Worm (Caenorhabditis elegans) whole organism, L4 larva: ENCODE results near the gene C01G12.9.

Experiments
- F49E8.2 ChIP-seq: sonication (generic microtip); optimal IDR thresholded peaks from 2 replicates; lab custom pipeline; 2016; ENCODE audit warnings: missing compliant biosample characterization, mild to moderate bottlenecking, missing genetic modification characterization, borderline replicate concordance
- R02D3.7 ChIP-seq: fragments of 150-350 bp; sonication (generic microtip); optimal IDR thresholded peaks from 3 replicates; lab custom pipeline; 2014; ENCODE audit warnings: missing biosample characterization, missing genetic modification characterization
- T20F7.1 ChIP-seq: fragments of 200-800 bp; sonication (Bioruptor generic); optimal IDR thresholded peaks from 2 replicates; lab custom pipeline; 2018; ENCODE audit warnings: mild to moderate bottlenecking, missing genetic modification characterization, missing compliant biosample characterization
- T26A8.4 ChIP-seq: fragments of 200-800 bp; sonication (Bioruptor generic); IDR thresholded peaks from 2 replicates; pipeline ENCODE4 v1.3.6; 2022; ENCODE audit warnings: missing genetic modification characterization, missing compliant biosample characterization
- Y105C5A.15 ChIP-seq: fragments of 200-800 bp; sonication (Bioruptor generic); IDR thresholded peaks from 2 replicates; pipeline ENCODE4 v1.3.6; 2022; ENCODE audit warnings: missing genetic modification characterization, missing compliant biosample characterization
- Y75B8A.6 ChIP-seq: fragments of 200-800 bp; sonication (Bioruptor generic); IDR thresholded peaks from 2 replicates; pipeline ENCODE4 v1.3.6; 2022; ENCODE audit warnings: missing genetic modification reagents, missing genetic modification characterization, missing compliant biosample characterization
- ZK546.5 ChIP-seq, 2 experiments: sonication (generic microtip); optimal IDR thresholded peaks; 2 replicates each; lab custom pipeline; 2017; ENCODE audit warnings: missing biosample characterization in 2 of 2, missing genetic modification characterization in 2 of 2
- aha-1 ChIP-seq: fragments of 150-350 bp; peaks from one replicate; lab custom pipeline; 2014; ENCODE audit warnings: missing biosample characterization, missing genetic modification characterization
- aly-2 ChIP-seq: sonication (generic microtip); optimal IDR thresholded peaks from 2 replicates; lab custom pipeline; 2018; ENCODE audit warnings: missing biosample characterization, missing genetic modification characterization
- ama-1 ChIP-seq: fragments of 150-350 bp; optimal IDR thresholded peaks from 2 replicates; lab custom pipeline; 2014; ENCODE audit warnings: inconsistent platforms, mixed read lengths
- arid-1 ChIP-seq: fragments of 200-800 bp; sonication (Bioruptor generic); conservative IDR thresholded peaks from 2 replicates; pipeline ENCODE4 v1.3.6; 2022; ENCODE audit warnings: missing genetic modification reagents, missing genetic modification characterization, missing compliant biosample characterization
- ceh-28 ChIP-seq: fragments of 150-350 bp; optimal IDR thresholded peaks from 2 replicates; lab custom pipeline; 2014; ENCODE audit warnings: missing biosample characterization, missing genetic modification reagents, missing genetic modification characterization
- ceh-82 ChIP-seq: sonication (generic microtip); optimal IDR thresholded peaks from 2 replicates; lab custom pipeline; 2017; ENCODE audit warnings: missing biosample characterization, missing genetic modification characterization
- ctbp-1 ChIP-seq: fragments of 200-800 bp; sonication (Bioruptor generic); IDR thresholded peaks from 2 replicates; pipeline ENCODE4 v1.3.6; 2022; ENCODE audit warnings: missing genetic modification reagents, missing genetic modification characterization, missing compliant biosample characterization
- daf-16 ChIP-seq, 3 experiments: sonication (generic microtip); optimal IDR thresholded peaks; 2 replicates each; lab custom pipeline; 2016 to 2017; ENCODE audit warnings: missing genetic modification characterization in 3 of 3, missing genetic modification reagents in 3 of 3, mild to moderate bottlenecking in 2 of 3, missing compliant biosample characterization in 2 of 3, missing biosample characterization in 1 of 3, moderate library complexity in 1 of 3
- dmd-6 ChIP-seq: fragments of 200-800 bp; sonication (Bioruptor generic); IDR thresholded peaks from 2 replicates; pipeline ENCODE4 v1.3.6; 2022; ENCODE audit warnings: missing genetic modification reagents, missing genetic modification characterization, missing compliant biosample characterization
- dmd-9 ChIP-seq: fragments of 200-800 bp; sonication (Bioruptor generic); IDR thresholded peaks from 2 replicates; pipeline ENCODE4 v1.3.6; 2022; ENCODE audit warnings: missing genetic modification reagents, missing genetic modification characterization, missing compliant biosample characterization
- hlh-11 ChIP-seq: fragments of 200-800 bp; sonication (Bioruptor generic); optimal IDR thresholded peaks from 2 replicates; lab custom pipeline; 2018; ENCODE audit warnings: mild to moderate bottlenecking, missing genetic modification characterization, missing compliant biosample characterization
- hlh-30 ChIP-seq: sonication (generic microtip); optimal IDR thresholded peaks from 2 replicates; lab custom pipeline; 2017; ENCODE audit warnings: antibody characterized with exemption, mild to moderate bottlenecking, missing genetic modification characterization, missing compliant biosample characterization; ENCODE audit not compliant: insufficient read depth
- hmg-1.1 ChIP-seq: fragments of 200-800 bp; sonication (Bioruptor generic); IDR thresholded peaks from 2 replicates; pipeline ENCODE4 v1.3.6; 2022; ENCODE audit warnings: missing genetic modification reagents, missing genetic modification characterization, missing compliant biosample characterization
- lir-3 ChIP-seq: sonication (generic microtip); optimal IDR thresholded peaks from 2 replicates; lab custom pipeline; 2016; ENCODE audit warnings: mild to moderate bottlenecking, missing genetic modification characterization, missing compliant biosample characterization
- lsy-2 ChIP-seq, 2 experiments: fragments of 150-350 bp in 1 of 2; sonication (generic microtip) in 1 of 2; optimal IDR thresholded peaks; 2 replicates each; lab custom pipeline; 2014 to 2017; ENCODE audit warnings: missing biosample characterization in 2 of 2, missing genetic modification characterization in 2 of 2
- madf-9 ChIP-seq: fragments of 200-800 bp; sonication (Bioruptor generic); conservative IDR thresholded peaks from 2 replicates; pipeline ENCODE4 v1.3.6; 2022; ENCODE audit warnings: missing genetic modification reagents, missing genetic modification characterization, missing compliant biosample characterization
- mdl-1 ChIP-seq, 2 experiments: fragments of 150-350 bp in 1 of 2; sonication (generic microtip) in 1 of 2; optimal IDR thresholded peaks; 2 replicates each; lab custom pipeline; 2014 to 2017; ENCODE audit warnings: missing biosample characterization in 2 of 2, missing genetic modification characterization in 2 of 2
- mdt-29 ChIP-seq: fragments of 200-800 bp; sonication (Bioruptor generic); IDR thresholded peaks from 2 replicates; pipeline ENCODE4 v1.3.6; 2022; ENCODE audit warnings: missing genetic modification reagents, missing genetic modification characterization, missing compliant biosample characterization
- mep-1 ChIP-seq: fragments of 150-350 bp; sonication (generic microtip); optimal IDR thresholded peaks from 3 replicates; lab custom pipeline; 2014; ENCODE audit warnings: missing biosample characterization, missing genetic modification characterization
- nhr-10 ChIP-seq: fragments of 150-350 bp; optimal IDR thresholded peaks from 2 replicates; lab custom pipeline; 2014; ENCODE audit warnings: missing biosample characterization, missing genetic modification characterization
- nhr-111 ChIP-seq: fragments of 200-800 bp; sonication (Bioruptor generic); optimal IDR thresholded peaks from 2 replicates; lab custom pipeline; 2018; ENCODE audit warnings: mild to moderate bottlenecking, missing genetic modification characterization, missing compliant biosample characterization
- nhr-237 ChIP-seq: sonication (generic microtip); optimal IDR thresholded peaks from 2 replicates; lab custom pipeline; 2017; ENCODE audit warnings: missing biosample characterization, missing genetic modification characterization
- nhr-25 ChIP-seq: sonication (generic microtip); optimal IDR thresholded peaks from 2 replicates; lab custom pipeline; 2017; ENCODE audit warnings: missing genetic modification characterization, mild to moderate bottlenecking, missing compliant biosample characterization, antibody characterized with exemption, moderate library complexity, borderline replicate concordance; ENCODE audit not compliant: insufficient read depth
- nhr-41 ChIP-seq: fragments of 200-800 bp; sonication (Bioruptor generic); IDR thresholded peaks from 2 replicates; pipeline ENCODE4 v1.3.6; 2022; ENCODE audit warnings: missing genetic modification reagents, missing genetic modification characterization, missing compliant biosample characterization
- nhr-6 ChIP-seq: fragments of 150-350 bp; optimal IDR thresholded peaks from 2 replicates; lab custom pipeline; 2014; ENCODE audit warnings: missing biosample characterization, missing genetic modification characterization
- nhr-76 ChIP-seq: fragments of 150-350 bp; optimal IDR thresholded peaks from 2 replicates; lab custom pipeline; 2014; ENCODE audit warnings: missing biosample characterization, missing genetic modification characterization
- php-3 ChIP-seq: fragments of 200-800 bp; sonication (Bioruptor generic); IDR thresholded peaks from 2 replicates; pipeline ENCODE4 v1.3.6; 2022; ENCODE audit warnings: missing genetic modification reagents, missing genetic modification characterization, missing compliant biosample characterization
- pqm-1 ChIP-seq: sonication (generic microtip); optimal IDR thresholded peaks from 2 replicates; lab custom pipeline; 2017; ENCODE audit warnings: missing biosample characterization, missing genetic modification characterization
- sdz-12 ChIP-seq: fragments of 200-800 bp; sonication (Bioruptor generic); optimal IDR thresholded peaks from 2 replicates; lab custom pipeline; 2018; ENCODE audit warnings: mild to moderate bottlenecking, missing genetic modification characterization, missing compliant biosample characterization
- spr-3 ChIP-seq: fragments of 200-800 bp; sonication (Bioruptor generic); optimal IDR thresholded peaks from 2 replicates; lab custom pipeline; 2018; ENCODE audit warnings: mild to moderate bottlenecking, missing genetic modification characterization, missing compliant biosample characterization
- unc-39 ChIP-seq: sonication (generic microtip); optimal IDR thresholded peaks from 2 replicates; lab custom pipeline; 2017; ENCODE audit warnings: missing biosample characterization, missing genetic modification characterization
- unc-62 ChIP-seq, 3 experiments: fragments of 150-350 bp in 1 of 3; sonication (generic microtip); optimal IDR thresholded peaks in 2 of 3; peaks in 1 of 3; 1 replicate in 1 of 3; 2 replicates in 2 of 3; lab custom pipeline; 2014 to 2017; ENCODE audit warnings: missing biosample characterization in 3 of 3, missing genetic modification characterization in 3 of 3, missing genetic modification reagents in 3 of 3, missing genotype in 1 of 3
- zag-1 ChIP-seq: fragments of 150-350 bp; optimal IDR thresholded peaks from 2 replicates; lab custom pipeline; 2014; ENCODE audit warnings: missing biosample characterization, missing genetic modification characterization
- zfp-2 ChIP-seq: sonication (generic microtip); optimal IDR thresholded peaks from 2 replicates; lab custom pipeline; 2016; ENCODE audit warnings: mild to moderate bottlenecking, missing genetic modification characterization, missing compliant biosample characterization
- zfp-3 ChIP-seq: fragments of 200-800 bp; sonication (Bioruptor generic); conservative IDR thresholded peaks from 2 replicates; pipeline ENCODE4 v1.3.6; 2022; ENCODE audit warnings: missing genetic modification reagents, missing genetic modification characterization, missing compliant biosample characterization
- zip-2 ChIP-seq: fragments of 150-350 bp; optimal IDR thresholded peaks from 2 replicates; lab custom pipeline; 2014; ENCODE audit warnings: missing biosample characterization, missing genetic modification characterization

Gene C01G12.9

ce11 chrII:14599933-14600630 is 21.3 kb downstream of the C01G12.9 start (continued):
- TF ChIP-seq hlh-11 (tag; lab: Kevin White, UChicago), result peak; percentile 34
- peak in 1 of 2 experiments; percentile 33 for TF ChIP-seq lsy-2 (tag; optimal IDR thresholded peaks at IDR 0.05; lab: Kevin White, UChicago)
- TF ChIP-seq dmd-9, result no peak
- no peak for TF ChIP-seq R02D3.7 (tag; lab: Kevin White, UChicago)
- TF ChIP-seq mdl-1 (tag; optimal IDR thresholded peaks at IDR 0.05; lab: Kevin White, UChicago), result peak in 1 of 2 experiments; percentile 66
- TF ChIP-seq php-3 (GFP tag; lab: Robert Waterston, UW), result peak; percentile 74; the same call in 1 of the 2 replicates
- TF ChIP-seq nhr-111, result no peak
- peak; percentile 32 for TF ChIP-seq hlh-30 (tag; lab: Kevin White, UChicago)
- peak; percentile 1 for TF ChIP-seq nhr-6 (tag; lab: Kevin White, UChicago)
- TF ChIP-seq aly-2 (tag; lab: Kevin White, UChicago), result no peak
- TF ChIP-seq F49E8.2 (tag; lab: Kevin White, UChicago), result no peak
- no peak for TF ChIP-seq mdt-29
- TF ChIP-seq nhr-76 (tag; lab: Kevin White, UChicago), result no peak
- no peak for TF ChIP-seq nhr-237 (tag; lab: Kevin White, UChicago)
- no peak for TF ChIP-seq hmg-1.1
- TF ChIP-seq dmd-6 (GFP tag; lab: Robert Waterston, UW), result peak; percentile 40
- no peak for TF ChIP-seq daf-16 (GFP tag; optimal IDR thresholded peaks at IDR 0.05; lab: Kevin White, UChicago)
- TF ChIP-seq daf-16 (tag; optimal IDR thresholded peaks at IDR 0.05; lab: Kevin White, UChicago), result peak; percentile 71
- 0 out of 2 replicates have a peak, but pooled peaks have one; percentile 10 for TF ChIP-seq madf-9 (GFP tag; lab: Robert Waterston, UW)
- no peak for TF ChIP-seq nhr-25
- TF ChIP-seq unc-39 (tag; lab: Kevin White, UChicago), result no peak
- peak; percentile 74 for TF ChIP-seq zfp-3 (GFP tag; lab: Robert Waterston, UW)
- no peak for TF ChIP-seq spr-3 (GFP tag; lab: Kevin White, UChicago)
- no peak for TF ChIP-seq nhr-10 (tag; lab: Kevin White, UChicago)
- TF ChIP-seq unc-62 (GFP tag; optimal IDR thresholded peaks at IDR 0.05 in 1 of 2; lab: Kevin White, UChicago), result no peak
- no peak for TF ChIP-seq unc-62 (tag; optimal IDR thresholded peaks at IDR 0.05; lab: Kevin White, UChicago)
- TF ChIP-seq mep-1 (tag; lab: Kevin White, UChicago), result peak; percentile 14
- TF ChIP-seq zfp-2 (tag; lab: Kevin White, UChicago), result no peak

- no peak for TF ChIP-seq T26A8.4 (GFP tag; lab: Robert Waterston, UW)
- TF ChIP-seq php-3 (GFP tag; lab: Robert Waterston, UW), result no peak
- peak; percentile 96 for TF ChIP-seq aha-1 (tag; lab: Kevin White, UChicago)
- no peak for TF ChIP-seq nhr-76 (tag; lab: Kevin White, UChicago)
- TF ChIP-seq lsy-2 (tag; optimal IDR thresholded peaks at IDR 0.05; lab: Kevin White, UChicago), result peak in 1 of 2 experiments; percentile 18
- TF ChIP-seq ceh-28 (tag; lab: Kevin White, UChicago), result no peak
- no peak for TF ChIP-seq ama-1 (lab: Kevin White, UChicago)
- no peak; the same call in 1 of the 2 replicates for TF ChIP-seq mdt-29
- TF ChIP-seq arid-1 (GFP tag; lab: Robert Waterston, UW), result peak; percentile 12; the same call in 1 of the 2 replicates
- TF ChIP-seq lir-3 (tag; lab: Kevin White, UChicago), result no peak
- no peak for TF ChIP-seq madf-9 (GFP tag; lab: Robert Waterston, UW)
- TF ChIP-seq ctbp-1 (GFP tag; lab: Robert Waterston, UW), result peak; percentile 29; the same call in 1 of the 2 replicates
- TF ChIP-seq zag-1 (tag; lab: Kevin White, UChicago), result no peak
- no peak for TF ChIP-seq nhr-41 (GFP tag; lab: Robert Waterston, UW)
- TF ChIP-seq sdz-12 (GFP tag; lab: Kevin White, UChicago), result peak; percentile 28
- no peak for TF ChIP-seq pqm-1 (tag; lab: Kevin White, UChicago)
- 0 out of 2 replicates have a peak, but pooled peaks have one; percentile 28 for TF ChIP-seq Y105C5A.15
- peak; percentile 9 for TF ChIP-seq mep-1 (tag; lab: Kevin White, UChicago)
- TF ChIP-seq zip-2, result no peak
- peak; percentile 5; the same call in 1 of the 2 replicates for TF ChIP-seq Y75B8A.6 (GFP tag; lab: Robert Waterston, UW)
- no peak for TF ChIP-seq ZK546.5 (tag; optimal IDR thresholded peaks at IDR 0.05; lab: Kevin White, UChicago)
- peak; percentile 0 for TF ChIP-seq T20F7.1 (GFP tag; lab: Kevin White, UChicago)
- no peak for TF ChIP-seq ceh-82
Observed at ce11 chrII:14600852-14601313, 22.1 kb downstream of the C01G12.9 start, which contains the start of gene tps-2. Gene tps-2, plus strand, starts transcription at chrII:14600902.
